Worm (Caenorhabditis elegans) whole organism, L4/young adult: ENCODE measurements around the gene gcy-20.

Experiments
- W03F9.2 ChIP-seq: fragments of 150-350 bp; optimal IDR thresholded peaks from 2 replicates; lab custom pipeline; 2014; ENCODE audit warnings: missing biosample characterization, missing genetic modification characterization
- dao-5 ChIP-seq: sonication (generic microtip); optimal IDR thresholded peaks from 2 replicates; lab custom pipeline; 2016; ENCODE audit warnings: missing genotype, missing genetic modification characterization, moderate library complexity, missing compliant biosample characterization
- him-1 ChIP-seq: sonication (generic microtip); optimal IDR thresholded peaks from 2 replicates; lab custom pipeline; 2016; ENCODE audit warnings: missing genotype, missing genetic modification reagents, missing genetic modification characterization, missing compliant biosample characterization

DNA sequence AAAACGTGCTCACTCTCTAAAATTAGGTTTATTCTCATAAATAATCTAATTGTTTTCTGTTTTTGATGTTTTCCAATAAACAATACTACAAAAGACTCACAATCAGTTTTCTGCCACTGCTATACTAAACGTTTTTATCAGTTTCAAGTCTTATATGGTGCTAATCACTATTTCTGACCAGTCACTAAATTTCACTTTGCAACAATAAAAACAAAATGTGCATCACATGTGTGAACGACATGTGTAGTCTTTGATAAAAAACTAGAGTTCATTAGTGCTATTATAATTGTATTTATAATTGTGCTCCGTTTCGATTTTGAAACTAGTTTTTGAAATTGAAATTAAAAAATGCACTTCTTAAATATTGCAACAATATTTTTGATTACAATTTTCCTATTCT is 24.3 kb upstream of the gcy-20 start, which contains the start of gene cyp-37B1:
- TF ChIP-seq him-1 (tag; lab: Kevin White, UChicago) (no peak), W03F9.2 (tag; lab: Kevin White, UChicago) (no peak), dao-5 (tag; lab: Kevin White, UChicago) (no peak)
